Fruit fly (Drosophila melanogaster) whole organism, wandering third instar larva: ENCODE measurements around the gene TTLL3A.
A peak's percentile ranks its signal among the peaks of the same experiment; 100 is the strongest.

Experiments
- Abd-B ChIP-seq: fragments of >200 bp; optimal IDR thresholded peaks from 2 replicates; lab custom pipeline; 2017; ENCODE audit warnings: missing biosample characterization, missing genetic modification characterization
- CG9705 ChIP-seq: fragments of 200-800 bp; sonication (Bioruptor generic); optimal IDR thresholded peaks from 2 replicates; lab custom pipeline; 2018; ENCODE audit warnings: missing biosample characterization, mild to moderate bottlenecking, missing genetic modification characterization
- CrebA ChIP-seq: fragments of 200-800 bp; sonication (Bioruptor generic); optimal IDR thresholded peaks from 2 replicates; lab custom pipeline; 2016; ENCODE audit warnings: missing biosample characterization, mild to moderate bottlenecking, missing genetic modification characterization, borderline replicate concordance
- Dfd ChIP-seq: fragments of >200 bp; optimal IDR thresholded peaks from 2 replicates; lab custom pipeline; 2017; ENCODE audit warnings: missing biosample characterization, missing genetic modification characterization
- Dif ChIP-seq: fragments of 200-275, 200-300 bp; sonication (Bioruptor generic); optimal IDR thresholded peaks from 2 replicates; lab custom pipeline; 2018; ENCODE audit warnings: missing biosample characterization, missing genetic modification characterization; ENCODE audit not compliant: partially characterized antibody
- GATAd ChIP-seq: sonication (Bioruptor generic); optimal IDR thresholded peaks from 2 replicates; lab custom pipeline; 2016; ENCODE audit warnings: missing biosample characterization, missing genetic modification characterization
- HLH106 ChIP-seq: fragments of 200-800 bp; optimal IDR thresholded peaks from 3 replicates; lab custom pipeline; 2019; ENCODE audit warnings: missing biosample characterization, mild to moderate bottlenecking, missing genetic modification characterization, moderate library complexity
- Hr78 ChIP-seq: fragments of >200 bp; optimal IDR thresholded peaks from 2 replicates; lab custom pipeline; 2017; ENCODE audit warnings: missing biosample characterization, missing genetic modification characterization
- Hr83 ChIP-seq: fragments of 200-300 bp; sonication (Bioruptor generic); optimal IDR thresholded peaks from 2 replicates; lab custom pipeline; 2016; ENCODE audit warnings: missing biosample characterization, mild to moderate bottlenecking, missing genetic modification characterization, moderate library complexity; ENCODE audit not compliant: poor library complexity, severe bottlenecking
- Jra ChIP-seq: sonication (Bioruptor generic); optimal IDR thresholded peaks from 2 replicates; lab custom pipeline; 2016; ENCODE audit warnings: missing biosample characterization, missing genetic modification characterization
- Mio ChIP-seq: sonication (Bioruptor generic); optimal IDR thresholded peaks from 2 replicates; lab custom pipeline; 2016; ENCODE audit warnings: missing biosample characterization, missing genetic modification characterization
- Myc ChIP-seq: fragments of >200 bp; optimal IDR thresholded peaks from 2 replicates; lab custom pipeline; 2017
- OdsH ChIP-seq: fragments of 200-800 bp; sonication (Bioruptor generic); optimal IDR thresholded peaks from 2 replicates; lab custom pipeline; 2016; ENCODE audit warnings: missing biosample characterization, mild to moderate bottlenecking, missing genetic modification characterization
- Rel ChIP-seq, 2 experiments: fragments of 200-800 bp; sonication (Bioruptor generic) in 1 of 2; optimal IDR thresholded peaks; 2 replicates in 1 of 2; 3 replicates in 1 of 2; lab custom pipeline; 2016 to 2019; ENCODE audit warnings: mild to moderate bottlenecking in 2 of 2, missing biosample characterization in 2 of 2, missing genetic modification characterization in 2 of 2, moderate library complexity in 1 of 2
- Sp1 ChIP-seq: fragments of 200-800 bp; sonication (Bioruptor generic); optimal IDR thresholded peaks from 3 replicates; lab custom pipeline; 2019; ENCODE audit warnings: missing biosample characterization, mild to moderate bottlenecking, missing genetic modification characterization, moderate library complexity
- Vsx2 ChIP-seq: fragments of 200-300, 225-300 bp; sonication (Bioruptor generic); optimal IDR thresholded peaks from 2 replicates; lab custom pipeline; 2018; ENCODE audit warnings: missing biosample characterization, missing genetic modification characterization; ENCODE audit not compliant: partially characterized antibody
- br ChIP-seq: fragments of 200-800 bp; sonication (Bioruptor generic); optimal IDR thresholded peaks from 2 replicates; lab custom pipeline; 2016; ENCODE audit warnings: missing biosample characterization, missing genetic modification characterization
- dl ChIP-seq, 2 experiments: fragments of 175-275, 200-275 bp in 1 of 2; fragments of 200-275 bp in 1 of 2; sonication (Bioruptor generic); optimal IDR thresholded peaks; lab custom pipeline; 2018; ENCODE audit warnings: mild to moderate bottlenecking in 2 of 2, missing biosample characterization in 2 of 2, missing genetic modification characterization in 2 of 2, moderate library complexity in 2 of 2; ENCODE audit not compliant: partially characterized antibody in 2 of 2, insufficient read depth in 1 of 2
- dmrt93B ChIP-seq: fragments of 200-800 bp; sonication (Bioruptor generic); optimal IDR thresholded peaks from 2 replicates; lab custom pipeline; 2018; ENCODE audit warnings: missing biosample characterization, mild to moderate bottlenecking, missing genetic modification characterization
- dsf ChIP-seq: sonication (Bioruptor generic); optimal IDR thresholded peaks from 2 replicates; lab custom pipeline; 2016; ENCODE audit warnings: missing biosample characterization, missing genetic modification characterization, borderline replicate concordance
- ey ChIP-seq: fragments of 200-800 bp; sonication (Bioruptor generic); optimal IDR thresholded peaks from 2 replicates; lab custom pipeline; 2016; ENCODE audit warnings: missing biosample characterization, missing genetic modification characterization
- foxo ChIP-seq, 2 experiments: fragments of 200-800 bp; sonication (Bioruptor generic); optimal IDR thresholded peaks; 2 replicates in 1 of 2; 3 replicates in 1 of 2; lab custom pipeline; 2016 to 2017; ENCODE audit warnings: missing biosample characterization in 2 of 2, missing genetic modification characterization in 2 of 2
- h ChIP-seq: fragments of 200-800 bp; sonication (Bioruptor generic); optimal IDR thresholded peaks from 3 replicates; lab custom pipeline; 2016; ENCODE audit warnings: missing biosample characterization, mild to moderate bottlenecking, missing genetic modification characterization
- jim ChIP-seq: fragments of 175-275, 200-325 bp; sonication (Bioruptor generic); optimal IDR thresholded peaks from 2 replicates; lab custom pipeline; 2016; ENCODE audit warnings: missing biosample characterization, mild to moderate bottlenecking, missing genetic modification characterization
- psq ChIP-seq: fragments of 200-800 bp; sonication (Bioruptor generic); optimal IDR thresholded peaks from 3 replicates; lab custom pipeline; 2017; ENCODE audit warnings: missing biosample characterization, mild to moderate bottlenecking, missing genetic modification characterization, moderate library complexity
- rgr ChIP-seq: fragments of 200-800 bp; sonication (Bioruptor generic); optimal IDR thresholded peaks from 3 replicates; lab custom pipeline; 2016; ENCODE audit warnings: missing biosample characterization, mild to moderate bottlenecking, missing genetic modification characterization
- sage ChIP-seq: fragments of 200-800 bp; sonication (Bioruptor generic); optimal IDR thresholded peaks from 2 replicates; lab custom pipeline; 2016; ENCODE audit warnings: missing biosample characterization, mild to moderate bottlenecking, missing genetic modification characterization
- sv ChIP-seq: fragments of 200-800 bp; sonication (Bioruptor generic); optimal IDR thresholded peaks from 3 replicates; lab custom pipeline; 2016; ENCODE audit warnings: missing biosample characterization, missing genetic modification characterization
- woc ChIP-seq: sonication (Bioruptor generic); optimal IDR thresholded peaks from 2 replicates; lab custom pipeline; 2016; ENCODE audit warnings: missing biosample characterization, mild to moderate bottlenecking, missing genetic modification characterization

TTLL3A gene

DNA sequence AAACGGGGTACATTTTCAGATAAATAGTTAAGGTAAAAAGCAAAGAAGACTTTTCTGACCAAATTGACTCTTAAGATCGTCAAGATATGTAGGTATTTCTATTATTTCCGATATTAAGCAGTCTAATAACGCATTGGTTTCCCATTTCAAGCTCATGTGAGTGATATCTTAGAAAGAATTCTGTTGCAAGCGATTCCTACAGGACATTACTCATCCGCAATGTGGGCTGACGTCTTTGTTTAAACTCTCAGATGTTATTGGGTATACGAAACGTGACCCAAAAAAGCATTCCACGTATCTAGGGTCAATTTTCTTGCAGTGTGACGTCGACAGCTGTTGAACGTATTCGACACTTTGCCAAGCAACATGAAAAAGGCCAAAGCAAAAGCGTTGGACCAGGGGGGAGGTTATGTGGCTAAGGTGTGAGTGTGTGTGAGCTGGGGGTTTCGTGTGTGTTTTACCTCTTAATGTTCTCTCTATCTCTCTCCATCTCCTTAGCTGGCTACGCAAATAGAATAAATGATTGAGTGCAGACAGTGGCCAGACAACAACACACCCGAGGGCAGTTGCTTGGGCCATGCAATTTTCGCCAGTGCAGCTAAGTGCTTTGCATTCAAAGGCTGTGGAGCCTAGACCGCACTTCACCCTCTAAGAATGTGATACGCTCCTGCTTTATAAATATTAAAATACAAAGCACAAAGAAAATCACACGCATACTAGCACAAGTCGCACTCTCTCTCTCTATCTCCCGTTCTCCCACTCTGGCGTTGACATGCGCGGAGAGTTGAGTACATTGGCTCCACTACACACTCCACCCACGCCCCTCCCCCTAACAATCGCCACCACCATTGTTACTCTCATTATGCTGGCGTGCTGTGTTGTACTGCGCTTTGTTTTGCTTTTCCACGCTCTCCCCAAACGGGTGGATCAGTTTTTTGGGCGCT lies 47.3 kb upstream of the TTLL3A start (continued):
- peak; percentile 93 for TF ChIP-seq dmrt93B
- TF ChIP-seq foxo (GFP tag; optimal IDR thresholded peaks at IDR 0.05; lab: Kevin White, UChicago): peak; percentile 50 to 92
- TF ChIP-seq h: peak; percentile 91
- TF ChIP-seq Myc (lab: Kevin White, UChicago): no peak
- TF ChIP-seq sage (GFP tag; lab: Kevin White, UChicago): no peak
- TF ChIP-seq, all 38 proteins: peak for 30

DNA sequence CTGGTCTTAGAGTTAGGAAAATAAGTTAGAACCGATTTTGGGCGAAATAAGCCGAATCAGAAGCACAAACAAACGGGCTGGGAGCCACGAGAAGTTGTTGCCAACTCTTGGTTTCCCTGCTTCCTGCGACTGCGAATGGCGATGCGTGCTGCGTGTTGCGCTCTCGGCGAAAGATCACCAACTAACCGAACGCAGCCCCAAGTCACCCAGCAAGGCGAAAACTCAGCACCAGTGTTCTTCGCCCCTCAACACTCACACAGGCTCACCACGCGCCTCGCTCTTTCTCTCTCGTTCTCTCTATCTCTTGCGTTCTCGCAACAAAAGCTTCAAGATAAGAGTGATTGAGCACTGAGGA lies 46.7 kb upstream of the TTLL3A start, which contains the start of gene nrv1:
Gene nrv1, minus strand, starts transcription at position 188 of the 355 bp plus-strand sequence.
- TF ChIP-seq dl (GFP tag; optimal IDR thresholded peaks at IDR 0.05; lab: Kevin White, UChicago; ENCODE audit: insufficient read depth in 1 of 2, partially characterized antibody in 2 of 2) (peak; percentile 93 to 94), sv (GFP tag; lab: Kevin White, UChicago) (no peak), Hr83 (GFP tag; lab: Kevin White, UChicago) (peak; percentile 93), foxo (GFP tag; optimal IDR thresholded peaks at IDR 0.05; lab: Kevin White, UChicago) (no peak), CrebA (GFP tag; lab: Kevin White, UChicago) (peak; percentile 38), Vsx2 (peak; percentile 76), Dfd (GFP tag; lab: Kevin White, UChicago) (no peak), rgr (no peak), Dif (peak; percentile 95), Abd-B (no peak)

DNA sequence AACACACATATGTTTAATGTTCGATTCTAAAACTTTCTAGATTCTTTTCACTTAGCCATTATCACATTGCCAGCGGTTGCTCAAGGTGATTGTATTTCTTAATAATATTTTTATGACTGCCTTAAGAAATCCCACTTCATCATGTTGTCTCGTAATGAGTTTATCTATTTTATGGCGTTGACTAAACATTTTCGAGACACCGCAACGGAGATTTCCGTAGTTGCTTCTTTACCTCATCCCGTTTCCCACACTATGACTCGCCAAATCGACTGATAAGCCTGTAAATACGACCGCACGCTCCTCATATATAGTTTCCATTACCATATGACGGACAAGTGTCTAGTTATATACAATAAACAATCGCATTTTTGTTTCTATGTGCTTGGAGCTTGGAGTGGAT lies 45.6 kb upstream of the TTLL3A start:
- TF ChIP-seq jim (GFP tag; lab: Kevin White, UChicago) (no peak), Sp1 (GFP tag; lab: Kevin White, UChicago) (no peak), Rel (GFP tag; optimal IDR thresholded peaks at IDR 0.05; lab: Kevin White, UChicago) (no peak), Rel (tag; optimal IDR thresholded peaks at IDR 0.05; lab: Kevin White, UChicago) (no peak), OdsH (GFP tag; lab: Kevin White, UChicago) (no peak), CG9705 (no peak), sv (GFP tag; lab: Kevin White, UChicago) (no peak), Mio (no peak), GATAd (GFP tag; lab: Kevin White, UChicago) (no peak), ey (GFP tag; lab: Kevin White, UChicago) (no peak), Myc (lab: Kevin White, UChicago) (no peak), foxo (GFP tag; optimal IDR thresholded peaks at IDR 0.05; lab: Kevin White, UChicago) (no peak), Vsx2 (no peak)
- TF ChIP-seq, all 38 proteins: peak for 0

DNA sequence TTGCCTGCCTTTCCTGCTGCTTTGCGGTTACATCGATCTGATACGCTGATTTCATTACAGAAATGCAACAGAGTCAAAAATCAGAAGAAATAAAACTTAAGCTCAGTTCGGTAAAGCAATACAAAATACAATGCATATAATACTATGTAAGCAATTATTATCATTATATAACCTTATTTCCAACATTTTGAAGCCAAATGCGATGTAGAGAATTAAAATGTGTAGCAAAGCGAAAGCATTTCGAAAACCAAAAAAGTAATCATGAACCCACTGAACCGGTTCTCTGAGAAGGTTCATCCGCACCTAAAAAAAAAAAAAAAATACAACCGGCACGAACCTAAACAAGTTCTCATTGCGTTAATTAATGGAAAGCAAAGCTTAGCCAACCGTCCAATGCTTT lies 44.2 kb upstream of the TTLL3A start:
- TF ChIP-seq Rel (GFP tag; optimal IDR thresholded peaks at IDR 0.05; lab: Kevin White, UChicago) (no peak), Rel (tag; optimal IDR thresholded peaks at IDR 0.05; lab: Kevin White, UChicago) (no peak), CrebA (GFP tag; lab: Kevin White, UChicago) (no peak), dsf (GFP tag; lab: Kevin White, UChicago) (no peak), HLH106 (tag; lab: Kevin White, UChicago) (no peak), Abd-B (no peak), h (no peak), sage (GFP tag; lab: Kevin White, UChicago) (no peak), Vsx2 (no peak), rgr (no peak), sv (GFP tag; lab: Kevin White, UChicago) (no peak), Hr78 (no peak), OdsH (GFP tag; lab: Kevin White, UChicago) (no peak), psq (no peak), Jra (GFP tag; lab: Kevin White, UChicago) (no peak), Mio (no peak), woc (GFP tag; lab: Kevin White, UChicago) (no peak), br (GFP tag; lab: Kevin White, UChicago) (no peak), Dfd (GFP tag; lab: Kevin White, UChicago) (no peak)

DNA sequence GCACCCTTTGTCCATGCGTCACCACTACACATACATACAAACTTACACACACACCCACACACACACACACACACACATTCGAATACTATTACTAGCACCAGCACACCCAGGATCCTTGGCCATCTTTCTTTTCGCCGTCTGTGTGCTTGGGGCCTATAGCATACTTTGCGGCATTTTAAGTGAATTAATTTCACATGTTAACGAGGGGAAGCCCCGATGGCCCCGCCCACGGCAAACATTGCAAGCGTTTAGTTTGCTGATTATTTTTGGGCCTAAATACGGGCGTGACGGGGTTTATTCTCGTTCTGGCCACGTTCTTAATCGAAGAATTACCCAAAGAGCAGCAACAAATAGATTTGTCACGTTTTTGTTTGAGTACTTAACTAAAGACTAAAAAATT lies 43.4 kb upstream of the TTLL3A start:
- no peak for TF ChIP-seq Rel (GFP tag; optimal IDR thresholded peaks at IDR 0.05; lab: Kevin White, UChicago)
- peak; percentile 97 for TF ChIP-seq Rel (tag; optimal IDR thresholded peaks at IDR 0.05; lab: Kevin White, UChicago)
- no peak for TF ChIP-seq dl (GFP tag; optimal IDR thresholded peaks at IDR 0.05; lab: Kevin White, UChicago; ENCODE audit: insufficient read depth in 1 of 2, partially characterized antibody in 2 of 2)
- TF ChIP-seq Myc (lab: Kevin White, UChicago): peak; percentile 0
